Worm (Caenorhabditis elegans) whole organism, L4/young adult: ENCODE measurements around the gene cap-2.

Experiments
- W03F9.2 ChIP-seq: fragments of 150-350 bp; optimal IDR thresholded peaks from 2 replicates; lab custom pipeline; 2014; ENCODE audit warnings: missing biosample characterization, missing genetic modification characterization
- dao-5 ChIP-seq: sonication (generic microtip); optimal IDR thresholded peaks from 2 replicates; lab custom pipeline; 2016; ENCODE audit warnings: missing genotype, missing genetic modification characterization, moderate library complexity, missing compliant biosample characterization
- him-1 ChIP-seq: sonication (generic microtip); optimal IDR thresholded peaks from 2 replicates; lab custom pipeline; 2016; ENCODE audit warnings: missing genotype, missing genetic modification reagents, missing genetic modification characterization, missing compliant biosample characterization

- no peak for TF ChIP-seq dao-5 (tag; lab: Kevin White, UChicago)
- TF ChIP-seq W03F9.2 = no peak
- TF ChIP-seq him-1 (tag; lab: Kevin White, UChicago) = no peak
Observed at ce11 chrII:10918293-10918756, 49.3 kb downstream of the cap-2 start, which contains the start of gene tba-4.
